Worm (Caenorhabditis elegans) whole organism, L1 larva: Measurements from ENCODE around the gene stim-1.

Experiments used
- grh-1 ChIP-seq: fragments of 200-800 bp; sonication (Bioruptor generic); IDR thresholded peaks from 2 replicates; pipeline ENCODE4 v1.3.6; 2022; ENCODE audit warnings: missing genetic modification reagents, missing genetic modification characterization, missing compliant biosample characterization
- sptf-1 ChIP-seq: fragments of 150-350 bp; optimal IDR thresholded peaks from 2 replicates; lab custom pipeline; 2014; ENCODE audit warnings: missing biosample characterization, missing genetic modification characterization

DNA sequence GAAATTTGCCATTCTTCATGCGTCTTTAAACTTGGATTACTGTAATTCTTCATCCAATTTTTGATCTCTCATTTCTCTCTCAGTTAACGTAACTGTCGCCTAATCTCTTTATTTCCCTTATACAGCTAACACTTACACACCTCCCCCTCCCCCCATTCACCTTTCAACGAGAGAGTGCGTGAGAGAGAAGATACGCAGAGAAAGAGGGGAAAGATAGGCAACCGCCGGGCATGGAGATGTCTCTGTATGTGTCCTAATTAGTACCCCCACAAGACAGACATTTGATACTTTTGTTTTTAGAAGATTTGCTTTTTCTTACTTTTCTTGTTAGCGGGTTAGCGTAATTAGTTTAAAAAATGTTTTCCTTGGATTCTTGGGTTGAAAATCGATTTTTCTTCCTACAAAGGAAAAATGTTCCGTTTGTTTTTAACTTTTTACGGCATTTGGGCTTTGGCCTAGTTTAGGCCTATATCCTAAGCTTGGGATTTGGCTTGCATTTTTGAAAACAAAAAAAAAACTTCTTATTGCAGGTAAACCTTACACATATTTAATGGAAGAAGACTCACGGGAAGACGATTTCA, 15.9 kb upstream of the stim-1 start, which contains the start of gene affl-2:
- TF ChIP-seq sptf-1 (tag; lab: Kevin White, UChicago): no peak
- TF ChIP-seq grh-1 (GFP tag; lab: Robert Waterston, UW): no peak
